Worm (Caenorhabditis elegans): ENCODE results near the gene C45G9.4.

The C45G9.4 gene

DNA sequence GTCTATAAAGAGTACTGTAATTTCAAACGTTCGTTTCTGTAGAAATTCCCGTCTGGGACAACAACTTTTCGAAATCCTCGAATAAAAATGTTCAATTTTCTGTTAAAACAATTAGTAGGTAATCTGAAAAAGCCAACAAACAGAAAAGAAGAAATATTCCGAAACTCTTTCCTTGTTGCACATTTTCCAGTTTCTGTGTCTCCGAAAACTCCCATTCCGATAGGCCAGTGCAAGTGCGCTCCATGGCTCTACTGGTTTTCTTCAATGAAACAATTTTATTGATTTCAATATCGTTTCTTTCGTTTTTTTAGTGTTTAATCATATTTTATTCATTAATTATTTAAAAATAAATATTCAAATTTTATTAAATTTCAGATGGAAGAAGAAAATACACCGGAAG lies 40.1 kb downstream of the C45G9.4 start, which contains the start of gene F54D8.6:
Gene F54D8.6 (plus strand): TSS at position 370 of the 400 bp plus-strand sequence.
- no peak for TF ChIP-seq nhr-23 (tag; optimal IDR thresholded peaks at IDR 0.05)
- TF ChIP-seq sma-3 (GFP tag; optimal IDR thresholded peaks at IDR 0.05), result peak; percentile 54
- no peak for TF ChIP-seq ceh-16 (tag; optimal IDR thresholded peaks at IDR 0.05)
- TF ChIP-seq peb-1 (tag; optimal IDR thresholded peaks at IDR 0.05), result no peak
- TF ChIP-seq ztf-11 (tag; optimal IDR thresholded peaks at IDR 0.05), result no peak
- TF ChIP-seq elt-3 (tag; optimal IDR thresholded peaks at IDR 0.05), result no peak
- TF ChIP-seq unc-62 (GFP tag; optimal IDR thresholded peaks at IDR 0.05), result no peak
- no peak for TF ChIP-seq nhr-6 (tag; optimal IDR thresholded peaks at IDR 0.05)
- TF ChIP-seq lin-39 (tag; optimal IDR thresholded peaks at IDR 0.05), result no peak
- no peak for TF ChIP-seq elt-1 (tag; optimal IDR thresholded peaks at IDR 0.05)
- peak; percentile 83 for TF ChIP-seq C34F6.9 (tag; optimal IDR thresholded peaks at IDR 0.05)
- no peak for TF ChIP-seq dmd-4 (tag; optimal IDR thresholded peaks at IDR 0.05)
- TF ChIP-seq ztf-1 (GFP tag; conservative IDR thresholded peaks at IDR 0.05), result no peak
- peak; percentile 30 for TF ChIP-seq fos-1 (tag; optimal IDR thresholded peaks at IDR 0.05)
- peak; percentile 43 for TF ChIP-seq sma-9 (GFP tag; optimal IDR thresholded peaks at IDR 0.05)
- no peak for TF ChIP-seq sma-9 (tag; optimal IDR thresholded peaks at IDR 0.05)
- TF ChIP-seq R02D3.7 (tag; optimal IDR thresholded peaks at IDR 0.05), result no peak
- peak; percentile 35 for TF ChIP-seq crh-2 (tag; optimal IDR thresholded peaks at IDR 0.05)
- TF ChIP-seq unc-55 (GFP tag; optimal IDR thresholded peaks at IDR 0.05), result peak; percentile 74
- TF ChIP-seq mab-5 (tag; optimal IDR thresholded peaks at IDR 0.05), result peak; percentile 2
- TF ChIP-seq ztf-4 (tag; optimal IDR thresholded peaks at IDR 0.05), result no peak
- TF ChIP-seq lsy-2 (tag; optimal IDR thresholded peaks at IDR 0.05), result peak in 1 of 2 experiments; percentile 69
- no peak for TF ChIP-seq egl-27 (tag; optimal IDR thresholded peaks at IDR 0.05)
- no peak for TF ChIP-seq ceh-82 (tag; optimal IDR thresholded peaks at IDR 0.05)
- no peak for TF ChIP-seq ZK546.5 (tag; optimal IDR thresholded peaks at IDR 0.05)
- no peak for TF ChIP-seq sem-4 (tag; optimal IDR thresholded peaks at IDR 0.05)
- no peak for TF ChIP-seq nhr-77 (tag; optimal IDR thresholded peaks at IDR 0.05)
- TF ChIP-seq skn-1 (tag; optimal IDR thresholded peaks at IDR 0.05), result no peak
- TF ChIP-seq mbf-1 (tag; optimal IDR thresholded peaks at IDR 0.05), result no peak
- TF ChIP-seq lin-13 (GFP tag; optimal IDR thresholded peaks at IDR 0.05), result peak; percentile 46
- TF ChIP-seq unc-39 (tag; optimal IDR thresholded peaks at IDR 0.05), result no peak
- TF ChIP-seq nhr-129 (tag; optimal IDR thresholded peaks at IDR 0.05), result no peak
- peak; percentile 23 for TF ChIP-seq nhr-25 (tag; optimal IDR thresholded peaks at IDR 0.05)
- TF ChIP-seq ama-1 (optimal IDR thresholded peaks at IDR 0.05), result no peak
- no peak for TF ChIP-seq nhr-11 (tag; optimal IDR thresholded peaks at IDR 0.05)
- no peak for TF ChIP-seq blmp-1 (tag; optimal IDR thresholded peaks at IDR 0.05; ENCODE audit: insufficient read depth)
- no peak for TF ChIP-seq Y55F3AM.14 (GFP tag; optimal IDR thresholded peaks at IDR 0.05)
- no peak for TF ChIP-seq F13H6.1 (tag; optimal IDR thresholded peaks at IDR 0.05)
- no peak for TF ChIP-seq nhr-237 (tag; optimal IDR thresholded peaks at IDR 0.05)
- no peak for TF ChIP-seq alr-1 (tag; optimal IDR thresholded peaks at IDR 0.05)
- peak; percentile 40 for TF ChIP-seq gmeb-1 (tag; optimal IDR thresholded peaks at IDR 0.05)
- TF ChIP-seq lin-11 (tag; optimal IDR thresholded peaks at IDR 0.05), result no peak
- TF ChIP-seq mdl-1 (tag; optimal IDR thresholded peaks at IDR 0.05), result no peak
- TF ChIP-seq snpc-4 (tag; optimal IDR thresholded peaks at IDR 0.05), result no peak

DNA sequence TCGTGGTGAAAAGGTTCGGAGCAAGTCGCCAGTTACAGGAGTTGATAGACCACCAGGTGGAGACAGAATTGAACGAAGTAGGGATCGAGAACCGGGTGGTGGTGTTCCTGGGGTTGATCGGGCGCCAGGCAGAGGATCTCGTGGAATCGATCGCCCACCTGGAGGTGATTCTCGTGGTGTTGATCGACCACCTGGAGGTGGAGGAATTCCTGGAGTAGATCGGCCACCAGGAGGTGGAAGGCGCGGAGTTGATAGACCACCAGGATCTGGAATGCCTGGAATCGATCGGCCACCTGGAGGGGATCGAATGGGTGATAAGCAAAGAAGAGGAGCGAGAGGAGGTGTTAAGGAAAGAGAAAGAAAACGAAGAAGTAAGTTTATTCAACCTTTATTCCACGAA lies 43.0 kb downstream of the C45G9.4 start:
- no peak for TF ChIP-seq fos-1 (tag; optimal IDR thresholded peaks at IDR 0.05)
- TF ChIP-seq F13H6.1 (tag; optimal IDR thresholded peaks at IDR 0.05), result no peak
- no peak for TF ChIP-seq unc-39 (tag; optimal IDR thresholded peaks at IDR 0.05)
- TF ChIP-seq sem-4 (tag; optimal IDR thresholded peaks at IDR 0.05), result no peak
- TF ChIP-seq peb-1 (tag; optimal IDR thresholded peaks at IDR 0.05), result no peak
- no peak for TF ChIP-seq skn-1 (tag; optimal IDR thresholded peaks at IDR 0.05)
- TF ChIP-seq lin-39 (tag; optimal IDR thresholded peaks at IDR 0.05), result no peak
- TF ChIP-seq ztf-1 (GFP tag; conservative IDR thresholded peaks at IDR 0.05), result no peak
- TF ChIP-seq ceh-16 (tag; optimal IDR thresholded peaks at IDR 0.05), result no peak
- no peak for TF ChIP-seq C34F6.9 (tag; optimal IDR thresholded peaks at IDR 0.05)
- TF ChIP-seq nhr-129 (tag; optimal IDR thresholded peaks at IDR 0.05), result no peak
- no peak for TF ChIP-seq Y55F3AM.14 (GFP tag; optimal IDR thresholded peaks at IDR 0.05)
- no peak for TF ChIP-seq ztf-11 (tag; optimal IDR thresholded peaks at IDR 0.05)
- no peak for TF ChIP-seq blmp-1 (tag; optimal IDR thresholded peaks at IDR 0.05; ENCODE audit: insufficient read depth)
- TF ChIP-seq nhr-23 (tag; optimal IDR thresholded peaks at IDR 0.05), result no peak
- no peak for TF ChIP-seq unc-55 (GFP tag; optimal IDR thresholded peaks at IDR 0.05)
